Fruit fly (Drosophila melanogaster) whole organism, pupa: ENCODE measurements around the gene CG5103.

ENCODE experiments used
- CG13204 ChIP-seq: fragments of 200-800 bp; sonication (Bioruptor generic); optimal IDR thresholded peaks from 2 replicates; lab custom pipeline; 2018; ENCODE audit warnings: missing biosample characterization, mild to moderate bottlenecking, missing genetic modification characterization, moderate library complexity
- CG15710 ChIP-seq: fragments of 200-800 bp; sonication (Bioruptor generic); optimal IDR thresholded peaks from 2 replicates; lab custom pipeline; 2018; ENCODE audit warnings: missing biosample characterization, mild to moderate bottlenecking, missing genetic modification characterization, moderate library complexity
- CG32121 ChIP-seq: fragments of 200-800 bp; sonication (Bioruptor generic); IDR thresholded peaks from 2 replicates; pipeline ENCODE4 v1.3.6; 2022; ENCODE audit warnings: missing biosample characterization, missing genetic modification characterization
- CG8159 ChIP-seq: fragments of 200-800 bp; sonication (Bioruptor generic); optimal IDR thresholded peaks from 3 replicates; lab custom pipeline; 2018; ENCODE audit warnings: missing biosample characterization, mild to moderate bottlenecking, missing genetic modification characterization, moderate library complexity
- CG9948 ChIP-seq: fragments of 200-800 bp; sonication (Bioruptor generic); optimal IDR thresholded peaks from 2 replicates; lab custom pipeline; 2018; ENCODE audit warnings: missing biosample characterization, mild to moderate bottlenecking, missing genetic modification characterization, moderate library complexity
- EcR ChIP-seq: fragments of 200-800 bp; sonication (Bioruptor generic); optimal IDR thresholded peaks from 3 replicates; lab custom pipeline; 2019; ENCODE audit warnings: missing biosample characterization, missing genetic modification characterization, mild to moderate bottlenecking, moderate library complexity, missing genetic modification reagents
- Ets98B ChIP-seq: fragments of 200-800 bp; sonication (Bioruptor generic); IDR thresholded peaks from 2 replicates; pipeline ENCODE4 v1.3.6; 2022; ENCODE audit warnings: missing biosample characterization, missing genetic modification characterization
- Pif1B ChIP-seq: fragments of 200-800 bp; sonication (Bioruptor generic); optimal IDR thresholded peaks from 3 replicates; lab custom pipeline; 2016; ENCODE audit warnings: missing biosample characterization, missing genetic modification characterization
- Snoo ChIP-seq: fragments of 200-800 bp; sonication (Bioruptor generic); optimal IDR thresholded peaks from 3 replicates; lab custom pipeline; 2017; ENCODE audit warnings: missing biosample characterization, mild to moderate bottlenecking, missing genetic modification characterization, inconsistent platforms
- gl ChIP-seq: fragments of 200-800 bp; sonication (Bioruptor generic); optimal IDR thresholded peaks from 2 replicates; lab custom pipeline; 2018; ENCODE audit warnings: missing biosample characterization, mild to moderate bottlenecking, missing genetic modification characterization
- rn ChIP-seq: fragments of 200-800 bp; sonication (Bioruptor generic); IDR thresholded peaks from 2 replicates; pipeline ENCODE4 v1.3.6; 2022; ENCODE audit warnings: missing biosample characterization, missing genetic modification characterization

- TF ChIP-seq EcR (GFP tag; lab: Kevin White, UChicago) (no peak), Pif1B (GFP tag; lab: Kevin White, UChicago) (no peak), CG8159 (tag; lab: Kevin White, UChicago) (no peak), rn (no peak), CG9948 (tag; lab: Kevin White, UChicago) (no peak), Snoo (tag; lab: Kevin White, UChicago) (no peak), Ets98B (GFP tag; lab: Robert Waterston, UW) (no peak), CG15710 (tag; lab: Kevin White, UChicago) (no peak), gl (no peak), CG13204 (GFP tag; lab: Kevin White, UChicago) (no peak), CG32121 (GFP tag; lab: Robert Waterston, UW) (no peak)
These were observed 3.3 kb upstream of the CG5103 start for dm6 chr3L:18297328-18297727.
